Worm (Caenorhabditis elegans): ENCODE data around the gene rcat-1.

ce11 chrIV:300307-300706, 45.1 kb upstream of the rcat-1 start:
- no peak for TF ChIP-seq mab-5 (tag; optimal IDR thresholded peaks at IDR 0.05)
- TF ChIP-seq ces-1 (GFP tag; optimal IDR thresholded peaks at IDR 0.05), result no peak
- TF ChIP-seq nhr-12 (tag; optimal IDR thresholded peaks at IDR 0.05), result no peak
- no peak for TF ChIP-seq lsy-2 (tag; optimal IDR thresholded peaks at IDR 0.05)
- TF ChIP-seq mep-1 (tag; optimal IDR thresholded peaks at IDR 0.05), result no peak
- no peak for TF ChIP-seq snpc-4 (tag; optimal IDR thresholded peaks at IDR 0.05)
- no peak for TF ChIP-seq nhr-28 (tag; optimal IDR thresholded peaks at IDR 0.05)
- no peak for TF ChIP-seq lin-13 (tag; optimal IDR thresholded peaks at IDR 0.05)
- TF ChIP-seq elt-3 (tag; optimal IDR thresholded peaks at IDR 0.05), result no peak
- TF ChIP-seq sptf-1 (tag; optimal IDR thresholded peaks at IDR 0.05), result no peak
- no peak for TF ChIP-seq unc-62 (GFP tag; optimal IDR thresholded peaks at IDR 0.05)
- TF ChIP-seq blmp-1 (tag; optimal IDR thresholded peaks at IDR 0.05), result no peak
